Worm (Caenorhabditis elegans) whole organism, dauer: ENCODE results near the gene nhr-249.

Experiments used
- unc-62 ChIP-seq: sonication (generic microtip); optimal IDR thresholded peaks from 2 replicates; lab custom pipeline; 2017; ENCODE audit warnings: missing biosample characterization, missing genetic modification reagents, missing genetic modification characterization

nhr-249 gene

DNA sequence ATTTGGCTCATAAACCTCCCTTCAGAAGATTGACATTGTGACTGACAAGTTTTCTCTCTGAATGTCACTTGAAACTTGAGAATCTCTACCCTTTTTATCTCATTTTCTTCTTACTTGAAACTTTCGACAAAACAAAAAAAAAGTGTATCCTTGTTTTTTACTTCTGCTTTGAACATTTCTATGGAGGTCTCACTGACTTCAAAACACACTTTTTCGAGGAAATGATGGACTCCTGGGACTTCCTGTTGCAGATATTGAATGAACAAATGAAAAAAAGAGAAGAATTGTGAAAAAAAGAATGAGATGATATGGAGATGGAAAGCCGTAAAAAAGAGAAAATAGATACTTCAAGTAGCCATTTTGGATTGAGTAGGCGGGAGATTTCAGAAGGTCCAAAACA, 31.2 kb downstream of the nhr-249 start:
- TF ChIP-seq unc-62 (GFP tag; lab: Kevin White, UChicago) = no peak

DNA sequence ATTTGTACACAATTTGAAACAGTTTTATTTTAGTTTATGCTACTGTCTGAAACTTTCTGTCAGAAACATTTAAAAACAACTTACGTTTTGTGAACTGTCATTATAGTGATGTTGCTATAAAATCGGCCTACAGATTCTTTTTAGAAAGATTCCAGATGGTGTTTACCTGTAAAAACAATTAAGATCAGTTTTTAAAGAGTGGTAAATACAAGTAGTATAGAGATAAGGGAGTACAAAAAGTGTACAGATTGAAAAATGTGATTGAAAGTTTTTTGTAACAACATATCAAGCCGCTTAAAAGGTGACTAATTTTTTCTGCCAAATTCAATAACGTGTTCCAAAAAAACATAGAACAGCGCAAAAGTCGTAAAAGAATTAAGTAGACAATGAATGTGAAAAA, 34.8 kb downstream of the nhr-249 start, which contains the start of gene npr-12:
TSS of gene npr-12 (minus strand) at position 101 of the 400 bp plus-strand sequence.
- no peak for TF ChIP-seq unc-62 (GFP tag; lab: Kevin White, UChicago)

DNA sequence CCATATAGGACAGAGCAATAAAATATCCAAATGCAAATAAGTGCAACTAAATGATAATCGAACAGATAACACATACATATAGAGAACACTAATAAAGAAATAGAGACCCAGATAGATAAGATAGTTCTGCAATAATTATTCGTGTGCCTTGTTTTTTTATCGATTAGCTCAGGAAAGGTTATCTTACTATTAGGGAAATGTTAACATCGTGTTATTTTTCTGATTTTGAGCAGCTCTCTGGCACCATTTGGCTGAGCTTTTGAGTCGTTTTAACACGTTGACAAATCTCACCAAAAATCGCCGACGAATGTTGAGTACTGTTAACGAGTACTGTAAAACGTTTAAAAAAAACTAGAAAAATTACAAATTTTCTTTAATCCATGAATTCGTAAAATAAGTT, 43.9 kb downstream of the nhr-249 start, which contains the start of gene cest-6:
TSS of gene cest-6 (minus strand) at position 101 of the 400 bp plus-strand sequence.
- no peak for TF ChIP-seq unc-62 (GFP tag; lab: Kevin White, UChicago)

DNA sequence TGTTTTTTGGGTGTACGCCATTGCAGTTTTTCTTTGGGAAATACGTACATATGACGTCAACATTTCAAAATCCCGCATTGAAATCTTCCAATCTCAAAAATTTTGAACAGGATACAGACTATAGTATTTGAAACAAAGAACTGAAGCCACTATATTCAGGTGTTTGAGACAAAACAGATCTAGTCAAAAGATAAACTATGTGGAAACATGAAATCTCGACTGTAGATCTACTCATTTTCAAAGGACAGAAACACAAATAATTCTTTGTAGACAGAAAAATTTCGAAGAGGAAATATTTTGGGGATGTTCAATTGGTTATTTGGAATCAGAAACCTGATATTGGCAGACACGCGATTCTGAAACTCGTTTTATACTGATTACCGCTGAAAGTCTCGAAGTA, 46.8 kb downstream of the nhr-249 start:
- TF ChIP-seq unc-62 (GFP tag; lab: Kevin White, UChicago) = no peak

DNA sequence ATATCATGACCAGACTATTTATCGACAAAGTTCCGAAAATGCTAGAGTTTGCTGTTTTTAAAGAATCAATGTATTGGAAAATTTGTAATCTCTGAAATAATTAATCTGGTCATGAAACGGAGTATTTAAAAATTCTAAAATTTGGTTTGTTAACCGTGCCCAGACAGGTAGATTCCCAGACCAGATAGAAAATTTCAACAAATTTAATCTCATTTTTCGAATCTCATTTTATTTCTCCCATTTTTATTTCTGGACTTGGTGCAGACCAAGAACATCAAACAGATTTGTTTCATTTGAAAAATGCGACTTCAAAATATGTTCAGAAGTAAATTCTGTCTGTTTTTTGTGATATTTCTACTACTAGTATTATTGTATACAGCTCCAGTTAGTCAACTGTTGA, 49.3 kb downstream of the nhr-249 start, which contains the start of gene T22D1.1:
TSS of gene T22D1.1 (plus strand) at position 301 of the 400 bp plus-strand sequence.
- TF ChIP-seq unc-62 (GFP tag; lab: Kevin White, UChicago) = no peak
